Fruit fly (Drosophila melanogaster): ENCODE results near the gene CG33673.

Gene CG33673

dm6 chr2L:1973957-1974356, 27.4 kb upstream of the CG33673 start, which contains the start of gene Der-1 (continued):
- TF ChIP-seq CG13123 (GFP tag; optimal IDR thresholded peaks at IDR 0.05) (no peak), chm (GFP tag; IDR thresholded peaks at IDR 0.05) (no peak), CG17361 (GFP tag; IDR thresholded peaks at IDR 0.05) (no peak), disco-r (GFP tag; optimal IDR thresholded peaks at IDR 0.05) (no peak), crol (GFP tag; IDR thresholded peaks at IDR 0.05) (no peak), sr (GFP tag; IDR thresholded peaks at IDR 0.05) (no peak), trem (tag; optimal IDR thresholded peaks at IDR 0.05) (peak; percentile 18), CG6791 (GFP tag; IDR thresholded peaks at IDR 0.05; ENCODE audit: partially characterized antibody) (peak; percentile 90), ci (GFP tag; IDR thresholded peaks at IDR 0.05) (peak; percentile 32; the same call in 1 of the 3 replicates), CG34376 (GFP tag; optimal IDR thresholded peaks at IDR 0.05) (no peak), Trl (optimal IDR thresholded peaks at IDR 0.05) (no peak), Trl (GFP tag; optimal IDR thresholded peaks at IDR 0.05) (no peak), Dip2 (GFP tag; IDR thresholded peaks at IDR 0.05) (no peak), Eip74EF (GFP tag; optimal IDR thresholded peaks at IDR 0.05) (no peak), CG30020 (tag; optimal IDR thresholded peaks at IDR 0.05) (no peak), CG7839 (tag; optimal IDR thresholded peaks at IDR 0.05) (no peak), Dbx (GFP tag; IDR thresholded peaks at IDR 0.05) (0 out of 3 replicates have a peak, but pooled peaks have one; percentile 11), eyg (GFP tag; optimal IDR thresholded peaks at IDR 0.05) (no peak), CG4360 (GFP tag; IDR thresholded peaks at IDR 0.05) (peak; percentile 66), CG6272 (GFP tag; IDR thresholded peaks at IDR 0.05) (no peak), Bdp1 (GFP tag; optimal IDR thresholded peaks at IDR 0.05) (no peak), ara (GFP tag; IDR thresholded peaks at IDR 0.05) (no peak), ato (GFP tag; IDR thresholded peaks at IDR 0.05; ENCODE audit: partially characterized antibody) (peak; percentile 84), PHDP (tag; optimal IDR thresholded peaks at IDR 0.05) (no peak), ab (GFP tag; optimal IDR thresholded peaks at IDR 0.05) (no peak), crp (GFP tag; optimal IDR thresholded peaks at IDR 0.05) (no peak), CG32772 (GFP tag; IDR thresholded peaks at IDR 0.05) (no peak), CG17802 (tag; optimal IDR thresholded peaks at IDR 0.05) (no peak), Fer3 (tag; optimal IDR thresholded peaks at IDR 0.05) (no peak), CG9609 (GFP tag; optimal IDR thresholded peaks at IDR 0.05) (no peak), fd102C (GFP tag; optimal IDR thresholded peaks at IDR 0.05) (no peak), vnd (GFP tag; IDR thresholded peaks at IDR 0.05; ENCODE audit: partially characterized antibody) (peak; percentile 86), Dfd (GFP tag; optimal IDR thresholded peaks at IDR 0.05) (no peak), salm (tag; optimal IDR thresholded peaks at IDR 0.05) (no peak), gt (GFP tag; IDR thresholded peaks at IDR 0.05) (no peak), nau (GFP tag; optimal IDR thresholded peaks at IDR 0.05) (no peak), Poxn (GFP tag; IDR thresholded peaks at IDR 0.05) (no peak), Hr3 (GFP tag; optimal IDR thresholded peaks at IDR 0.05) (no peak), Oaz (GFP tag; IDR thresholded peaks at IDR 0.05) (no peak), Chrac-16 (GFP tag; optimal IDR thresholded peaks at IDR 0.05) (no peak), CG17359 (tag; optimal IDR thresholded peaks at IDR 0.05) (no peak), pb (GFP tag; optimal IDR thresholded peaks at IDR 0.05) (no peak), CG11696 (GFP tag; IDR thresholded peaks at IDR 0.05) (no peak), ash1 (GFP tag; optimal IDR thresholded peaks at IDR 0.05) (no peak), BtbVII (GFP tag; optimal IDR thresholded peaks at IDR 0.05) (no peak), lmd (GFP tag; IDR thresholded peaks at IDR 0.05) (no peak), stwl (tag; optimal IDR thresholded peaks at IDR 0.05) (no peak), CG3163 (GFP tag; optimal IDR thresholded peaks at IDR 0.05) (no peak), yki (optimal IDR thresholded peaks at IDR 0.05) (peak; percentile 38), inv (GFP tag; IDR thresholded peaks at IDR 0.05; ENCODE audit: partially characterized antibody) (peak; percentile 91), Dek (tag; optimal IDR thresholded peaks at IDR 0.05) (no peak), zfh2 (GFP tag; optimal IDR thresholded peaks at IDR 0.05) (no peak), Camta (GFP tag; optimal IDR thresholded peaks at IDR 0.05) (no peak)
